Fruit fly (Drosophila melanogaster) whole organism: Measurements from ENCODE around the gene p-cup.

ENCODE experiments used
- CG8478 ChIP-seq: fragments of >200 bp; optimal IDR thresholded peaks from 2 replicates; lab custom pipeline; 2018; ENCODE audit warnings: inconsistent platforms
- EcR ChIP-seq, 2 experiments: fragments of >200 bp; optimal IDR thresholded peaks; 2 replicates each; lab custom pipeline; 2017; ENCODE audit warnings: missing biosample characterization in 2 of 2, missing genetic modification characterization in 2 of 2, missing genetic modification reagents in 2 of 2
- psq ChIP-seq: fragments of >200 bp; optimal IDR thresholded peaks from 2 replicates; lab custom pipeline; 2017
- usp ChIP-seq: fragments of >200 bp; optimal IDR thresholded peaks from 2 replicates; lab custom pipeline; 2017; ENCODE audit warnings: missing biosample characterization, missing genetic modification characterization, mixed read lengths

DNA sequence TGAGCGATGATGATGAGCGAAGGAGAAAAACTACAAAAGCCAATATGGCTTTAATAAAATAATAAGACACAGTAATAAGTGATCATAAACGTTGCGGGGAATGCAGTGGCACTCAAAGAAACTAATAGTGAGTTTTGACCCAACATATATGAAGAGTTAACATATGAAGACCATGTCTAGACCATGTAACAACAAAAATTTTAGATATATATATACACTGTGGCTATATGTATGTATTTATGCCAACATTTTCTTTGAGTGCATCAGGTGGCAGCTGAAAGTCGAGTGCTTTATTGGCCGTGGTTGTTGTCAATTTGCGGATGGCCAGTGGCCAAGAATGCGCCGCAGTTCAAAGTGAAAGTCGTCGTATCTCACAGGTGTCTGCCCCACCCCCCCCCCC is 25.3 kb upstream of the p-cup start:
- TF ChIP-seq EcR (GFP tag; optimal IDR thresholded peaks at IDR 0.05; lab: Kevin White, UChicago) = no peak
- TF ChIP-seq psq (lab: Kevin White, UChicago) = no peak
- no peak for TF ChIP-seq CG8478
- TF ChIP-seq usp (GFP tag; lab: Kevin White, UChicago) = no peak
